Worm (Caenorhabditis elegans) whole organism, L1 larva: ENCODE data around the gene srz-90.

Experiments used
- F16B12.6 ChIP-seq: fragments of 150-350 bp; optimal IDR thresholded peaks from 2 replicates; lab custom pipeline; 2014; ENCODE audit warnings: missing biosample characterization, missing genetic modification characterization
- Y116A8C.19 ChIP-seq: sonication (generic microtip); optimal IDR thresholded peaks from 2 replicates; lab custom pipeline; 2016; ENCODE audit warnings: missing compliant biosample characterization, missing genetic modification characterization, borderline replicate concordance
- ceh-88 ChIP-seq: fragments of 200-800 bp; sonication (Bioruptor generic); IDR thresholded peaks from 2 replicates; pipeline ENCODE4 v1.3.6; 2022; ENCODE audit warnings: missing genetic modification characterization, missing compliant biosample characterization
- ces-1 ChIP-seq: fragments of 150-350 bp; optimal IDR thresholded peaks from 2 replicates; lab custom pipeline; 2014; ENCODE audit warnings: missing biosample characterization, missing genetic modification reagents, missing genetic modification characterization
- dpl-1 ChIP-seq, 3 experiments: fragments of 150-350 bp in 2 of 3; sonication (generic microtip) in 1 of 3; optimal IDR thresholded peaks; 2 replicates each; lab custom pipeline; 2014 to 2017; ENCODE audit warnings: missing biosample characterization in 3 of 3, missing genetic modification characterization in 3 of 3, missing genetic modification reagents in 3 of 3
- dsc-1 ChIP-seq: sonication (generic microtip); optimal IDR thresholded peaks from 2 replicates; lab custom pipeline; 2016; ENCODE audit warnings: mild to moderate bottlenecking, missing genetic modification characterization, missing compliant biosample characterization
- efl-3 ChIP-seq: fragments of 200-800 bp; sonication (Bioruptor generic); optimal IDR thresholded peaks from 2 replicates; lab custom pipeline; 2018; ENCODE audit warnings: mild to moderate bottlenecking, missing genetic modification characterization, missing compliant biosample characterization
- egl-27 ChIP-seq, 2 experiments: fragments of 150-350 bp in 1 of 2; sonication (generic microtip); optimal IDR thresholded peaks; 3 replicates each; lab custom pipeline; 2017 to 2018; ENCODE audit warnings: missing biosample characterization in 2 of 2, missing genetic modification characterization in 2 of 2, missing genetic modification reagents in 2 of 2
- elt-2 ChIP-seq: sonication (generic microtip); optimal IDR thresholded peaks from 2 replicates; lab custom pipeline; 2016; ENCODE audit warnings: missing genetic modification characterization, mild to moderate bottlenecking, inconsistent platforms, missing compliant biosample characterization, missing genetic modification reagents
- elt-3 ChIP-seq, 6 experiments: fragments of 150-350 bp in 1 of 6; sonication (generic microtip); optimal IDR thresholded peaks; 2 replicates each; lab custom pipeline; 2017 to 2018; ENCODE audit warnings: missing biosample characterization in 6 of 6, missing genetic modification characterization in 6 of 6, inconsistent platforms in 1 of 6
- ets-5 ChIP-seq: fragments of 200-800 bp; sonication (Bioruptor generic); IDR thresholded peaks from 2 replicates; pipeline ENCODE4 v1.3.6; 2022; ENCODE audit warnings: missing genetic modification characterization, missing compliant biosample characterization
- fkh-8 ChIP-seq: sonication (generic microtip); optimal IDR thresholded peaks from 2 replicates; lab custom pipeline; 2016; ENCODE audit warnings: mild to moderate bottlenecking, missing genetic modification characterization, missing compliant biosample characterization
- grh-1 ChIP-seq: fragments of 200-800 bp; sonication (Bioruptor generic); IDR thresholded peaks from 2 replicates; pipeline ENCODE4 v1.3.6; 2022; ENCODE audit warnings: missing genetic modification reagents, missing genetic modification characterization, missing compliant biosample characterization
- hpl-2 ChIP-seq: fragments of 150-350 bp; optimal IDR thresholded peaks from 2 replicates; lab custom pipeline; 2014; ENCODE audit warnings: missing biosample characterization, missing genetic modification reagents, missing genetic modification characterization
- irx-1 ChIP-seq: sonication (generic microtip); optimal IDR thresholded peaks from 2 replicates; lab custom pipeline; 2016; ENCODE audit warnings: missing genetic modification characterization, missing compliant biosample characterization
- jun-1 ChIP-seq: fragments of 150-350 bp; optimal IDR thresholded peaks from 2 replicates; lab custom pipeline; 2014; ENCODE audit warnings: missing biosample characterization, missing genetic modification reagents, missing genetic modification characterization
- lin-15B ChIP-seq: fragments of 150-350 bp; sonication (generic microtip); optimal IDR thresholded peaks from 3 replicates; lab custom pipeline; 2014; ENCODE audit warnings: missing biosample characterization, missing genetic modification characterization
- lin-39 ChIP-seq: fragments of 150-350 bp; optimal IDR thresholded peaks from 2 replicates; lab custom pipeline; 2014; ENCODE audit warnings: missing biosample characterization, missing genetic modification reagents, missing genetic modification characterization
- lir-3 ChIP-seq: sonication (generic microtip); optimal IDR thresholded peaks from 2 replicates; lab custom pipeline; 2016; ENCODE audit warnings: mild to moderate bottlenecking, missing genetic modification characterization, moderate library complexity, missing compliant biosample characterization; ENCODE audit not compliant: poor library complexity
- mef-2 ChIP-seq: fragments of 150-350 bp; optimal IDR thresholded peaks from 2 replicates; lab custom pipeline; 2014; ENCODE audit warnings: missing biosample characterization, missing genetic modification characterization
- nhr-11 ChIP-seq: fragments of 150-350 bp; optimal IDR thresholded peaks from 2 replicates; lab custom pipeline; 2014; ENCODE audit warnings: missing biosample characterization, missing genetic modification characterization
- nhr-12 ChIP-seq: sonication (generic microtip); optimal IDR thresholded peaks from 2 replicates; lab custom pipeline; 2017; ENCODE audit warnings: missing biosample characterization, missing genetic modification characterization
- nhr-28 ChIP-seq: fragments of 150-350 bp; optimal IDR thresholded peaks from 2 replicates; lab custom pipeline; 2014; ENCODE audit warnings: missing biosample characterization, missing genetic modification characterization
- nhr-47 ChIP-seq: sonication (generic microtip); optimal IDR thresholded peaks from 2 replicates; lab custom pipeline; 2016; ENCODE audit warnings: mild to moderate bottlenecking, missing genetic modification characterization, moderate library complexity, missing compliant biosample characterization
- nhr-71 ChIP-seq: sonication (generic microtip); optimal IDR thresholded peaks from 2 replicates; lab custom pipeline; 2016; ENCODE audit warnings: mild to moderate bottlenecking, missing genetic modification characterization, moderate library complexity, missing compliant biosample characterization
- nhr-90 ChIP-seq: sonication (generic microtip); optimal IDR thresholded peaks from 2 replicates; lab custom pipeline; 2016; ENCODE audit warnings: mild to moderate bottlenecking, missing genetic modification characterization, missing compliant biosample characterization; ENCODE audit not compliant: poor library complexity
- pag-3 ChIP-seq: sonication (generic microtip); optimal IDR thresholded peaks from 2 replicates; lab custom pipeline; 2017; ENCODE audit warnings: missing genetic modification characterization, mild to moderate bottlenecking, missing compliant biosample characterization, antibody characterized with exemption, borderline replicate concordance; ENCODE audit not compliant: insufficient read depth
- pax-3 ChIP-seq: fragments of 200-800 bp; sonication (Bioruptor generic); optimal IDR thresholded peaks from 2 replicates; lab custom pipeline; 2018; ENCODE audit warnings: mild to moderate bottlenecking, missing genetic modification characterization, moderate library complexity, missing compliant biosample characterization
- pqm-1 ChIP-seq: sonication (generic microtip); optimal IDR thresholded peaks from 3 replicates; lab custom pipeline; 2017; ENCODE audit warnings: missing biosample characterization, missing genetic modification characterization
- rnt-1 ChIP-seq: sonication (generic microtip); optimal IDR thresholded peaks from 2 replicates; lab custom pipeline; 2016; ENCODE audit warnings: mild to moderate bottlenecking, missing genetic modification characterization, moderate library complexity, missing compliant biosample characterization
- skn-1 ChIP-seq: fragments of 150-350 bp; optimal IDR thresholded peaks from 2 replicates; lab custom pipeline; 2014; ENCODE audit warnings: missing biosample characterization, missing genetic modification characterization
- sox-4 ChIP-seq: sonication (generic microtip); optimal IDR thresholded peaks from 2 replicates; lab custom pipeline; 2016; ENCODE audit warnings: missing genetic modification characterization, missing compliant biosample characterization
- tbx-2 ChIP-seq: sonication (generic microtip); optimal IDR thresholded peaks from 2 replicates; lab custom pipeline; 2016; ENCODE audit warnings: missing genetic modification characterization, missing compliant biosample characterization
- tlp-1 ChIP-seq: fragments of 150-350 bp; optimal IDR thresholded peaks from 2 replicates; lab custom pipeline; 2014; ENCODE audit warnings: missing biosample characterization, missing genetic modification characterization
- unc-130 ChIP-seq: fragments of 150-350 bp; optimal IDR thresholded peaks from 2 replicates; lab custom pipeline; 2017; ENCODE audit warnings: missing biosample characterization, missing genetic modification characterization, inconsistent platforms
- unc-30 ChIP-seq: sonication (generic microtip); optimal IDR thresholded peaks from 2 replicates; lab custom pipeline; 2017; ENCODE audit warnings: missing biosample characterization, missing genetic modification characterization
- unc-62 ChIP-seq: fragments of 150-350 bp; optimal IDR thresholded peaks from 2 replicates; lab custom pipeline; 2014; ENCODE audit warnings: missing biosample characterization, missing genetic modification reagents, missing genetic modification characterization
- vab-15 ChIP-seq: sonication (generic microtip); optimal IDR thresholded peaks from 2 replicates; lab custom pipeline; 2017; ENCODE audit warnings: missing genotype, mild to moderate bottlenecking, missing genetic modification characterization, missing compliant biosample characterization
- ztf-4 ChIP-seq: fragments of 150-350 bp; optimal IDR thresholded peaks from 2 replicates; lab custom pipeline; 2014; ENCODE audit warnings: missing biosample characterization, missing genetic modification characterization

Gene srz-90

ce11 chrV:17508493-17508892, 19.3 kb upstream of the srz-90 start, which contains the start of gene srw-32:
Gene srw-32 (plus strand): TSS chrV:17508793.
- no peak for TF ChIP-seq mef-2 (tag; lab: Kevin White, UChicago)
- no peak for TF ChIP-seq lin-15B (tag; lab: Kevin White, UChicago)
- TF ChIP-seq dpl-1 (GFP tag; optimal IDR thresholded peaks at IDR 0.05; lab: Kevin White, UChicago), result no peak
- TF ChIP-seq nhr-28, result no peak
- no peak for TF ChIP-seq nhr-12
- no peak for TF ChIP-seq sox-4
- TF ChIP-seq nhr-47 (tag; lab: Kevin White, UChicago), result no peak
- no peak for TF ChIP-seq nhr-11 (tag; lab: Kevin White, UChicago)
- TF ChIP-seq skn-1 (tag; lab: Kevin White, UChicago), result no peak
- no peak for TF ChIP-seq nhr-90 (tag; lab: Kevin White, UChicago)
- TF ChIP-seq jun-1 (tag; lab: Kevin White, UChicago), result no peak
- TF ChIP-seq F16B12.6, result no peak
- TF ChIP-seq, all 84 proteins: peak for 0

ce11 chrV:17512763-17513162, 15.1 kb upstream of the srz-90 start:
- TF ChIP-seq pax-3 (tag; lab: Kevin White, UChicago), result no peak
- no peak for TF ChIP-seq tbx-2
- TF ChIP-seq irx-1, result no peak
- TF ChIP-seq grh-1 (GFP tag; lab: Robert Waterston, UW), result no peak
- no peak for TF ChIP-seq efl-3 (GFP tag; lab: Kevin White, UChicago)
- TF ChIP-seq ceh-88 (GFP tag; lab: Robert Waterston, UW), result no peak
- TF ChIP-seq tlp-1 (tag; lab: Kevin White, UChicago), result no peak
- TF ChIP-seq lir-3, result no peak
- TF ChIP-seq egl-27 (tag; optimal IDR thresholded peaks at IDR 0.05; lab: Kevin White, UChicago), result no peak
- no peak for TF ChIP-seq rnt-1
- no peak for TF ChIP-seq elt-2 (tag; lab: Kevin White, UChicago)
- no peak for TF ChIP-seq pqm-1 (tag; lab: Kevin White, UChicago)
- no peak for TF ChIP-seq elt-3 (tag; optimal IDR thresholded peaks at IDR 0.05; lab: Kevin White, UChicago)
- no peak for TF ChIP-seq dsc-1 (tag; lab: Kevin White, UChicago)
- no peak for TF ChIP-seq hpl-2 (GFP tag; lab: Kevin White, UChicago)
- no peak for TF ChIP-seq unc-130
- TF ChIP-seq unc-62 (GFP tag; lab: Kevin White, UChicago), result no peak
- TF ChIP-seq fkh-8 (tag; lab: Kevin White, UChicago), result no peak
- TF ChIP-seq ztf-4 (tag; lab: Kevin White, UChicago), result no peak

DNA sequence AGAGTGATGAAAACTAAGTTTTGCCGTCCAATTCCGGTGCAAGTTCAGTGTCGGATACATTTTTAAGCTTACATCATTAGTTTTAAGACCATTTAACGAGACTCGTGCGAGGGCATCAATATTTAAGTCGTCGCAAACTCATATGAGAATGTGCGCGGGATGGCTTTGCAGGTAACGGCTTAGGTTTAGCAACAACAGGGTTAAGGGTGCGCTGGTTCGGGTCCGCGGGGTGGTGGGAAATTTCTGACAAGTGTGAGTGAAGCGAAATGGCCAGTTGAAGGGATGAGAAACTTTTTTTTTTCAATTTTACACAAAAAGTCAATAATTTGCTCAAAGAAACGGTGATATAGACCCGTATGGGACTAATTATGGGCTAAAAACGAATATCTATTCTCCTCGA, 14.0 kb upstream of the srz-90 start:
- TF ChIP-seq vab-15 (tag; lab: Kevin White, UChicago) (no peak), sox-4 (no peak), unc-30 (tag; lab: Kevin White, UChicago) (no peak), ets-5 (GFP tag; lab: Robert Waterston, UW) (no peak)

ce11 chrV:17520735-17521134, 7.1 kb upstream of the srz-90 start, which contains the start of gene fbxa-136:
Gene fbxa-136 (plus strand): TSS chrV:17521035.
- TF ChIP-seq lin-39 (tag; lab: Kevin White, UChicago) (no peak), pag-3 (tag; lab: Kevin White, UChicago) (no peak), nhr-71 (no peak), grh-1 (GFP tag; lab: Robert Waterston, UW) (no peak), pax-3 (tag; lab: Kevin White, UChicago) (no peak), ces-1 (GFP tag; lab: Kevin White, UChicago) (no peak), ets-5 (GFP tag; lab: Robert Waterston, UW) (no peak), efl-3 (GFP tag; lab: Kevin White, UChicago) (no peak), Y116A8C.19 (no peak), jun-1 (tag; lab: Kevin White, UChicago) (no peak)
- TF ChIP-seq, all 84 proteins: peak for 0
